Worm (Caenorhabditis elegans) whole organism, L1 larva: ENCODE results near the gene R04A9.3.

ENCODE experiments used
- C04F5.9 ChIP-seq: sonication (generic microtip); optimal IDR thresholded peaks from 2 replicates; lab custom pipeline; 2016; ENCODE audit warnings: missing genetic modification characterization, missing compliant biosample characterization
- blmp-1 ChIP-seq: fragments of 150-350 bp; optimal IDR thresholded peaks from 2 replicates; lab custom pipeline; 2014; ENCODE audit warnings: missing biosample characterization, missing genetic modification characterization
- dpl-1 ChIP-seq, 3 experiments: fragments of 150-350 bp in 2 of 3; sonication (generic microtip) in 1 of 3; optimal IDR thresholded peaks; 2 replicates each; lab custom pipeline; 2014 to 2017; ENCODE audit warnings: missing biosample characterization in 3 of 3, missing genetic modification characterization in 3 of 3, missing genetic modification reagents in 3 of 3
- egl-27 ChIP-seq, 2 experiments: fragments of 150-350 bp in 1 of 2; sonication (generic microtip); optimal IDR thresholded peaks; 3 replicates each; lab custom pipeline; 2017 to 2018; ENCODE audit warnings: missing biosample characterization in 2 of 2, missing genetic modification characterization in 2 of 2, missing genetic modification reagents in 2 of 2
- fos-1 ChIP-seq: fragments of 150-350 bp; optimal IDR thresholded peaks from 2 replicates; lab custom pipeline; 2014; ENCODE audit warnings: missing biosample characterization, missing genetic modification characterization
- hlh-4 ChIP-seq: sonication (generic microtip); optimal IDR thresholded peaks from 2 replicates; lab custom pipeline; 2016; ENCODE audit warnings: mild to moderate bottlenecking, missing genetic modification characterization, missing compliant biosample characterization
- lir-3 ChIP-seq: sonication (generic microtip); optimal IDR thresholded peaks from 2 replicates; lab custom pipeline; 2016; ENCODE audit warnings: mild to moderate bottlenecking, missing genetic modification characterization, moderate library complexity, missing compliant biosample characterization; ENCODE audit not compliant: poor library complexity
- skn-1 ChIP-seq: fragments of 150-350 bp; optimal IDR thresholded peaks from 2 replicates; lab custom pipeline; 2014; ENCODE audit warnings: missing biosample characterization, missing genetic modification characterization
- sox-4 ChIP-seq: sonication (generic microtip); optimal IDR thresholded peaks from 2 replicates; lab custom pipeline; 2016; ENCODE audit warnings: missing genetic modification characterization, missing compliant biosample characterization
- sptf-1 ChIP-seq: fragments of 150-350 bp; optimal IDR thresholded peaks from 2 replicates; lab custom pipeline; 2014; ENCODE audit warnings: missing biosample characterization, missing genetic modification characterization

DNA sequence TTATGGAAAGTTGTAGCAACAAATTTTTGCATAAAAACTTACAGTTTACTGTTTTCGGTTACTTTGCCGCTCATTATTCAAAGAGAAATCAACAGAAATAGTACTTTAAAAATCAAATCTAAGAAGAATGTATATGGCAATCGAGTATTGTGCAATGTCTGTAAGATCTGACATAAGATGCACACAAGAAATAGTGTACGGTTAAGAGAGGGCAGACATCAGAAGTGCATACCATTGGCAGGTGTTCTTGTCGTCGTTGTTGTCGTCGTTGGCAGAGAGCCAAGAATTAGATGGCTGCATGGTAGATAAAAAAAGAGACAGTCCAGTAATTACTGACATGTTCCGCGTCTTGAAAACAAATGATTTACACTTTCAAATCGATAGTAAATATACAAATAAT lies 14.3 kb upstream of the R04A9.3 start, which contains the start of gene R04A9.7:
- no peak for TF ChIP-seq hlh-4 (tag; lab: Kevin White, UChicago)
- TF ChIP-seq sptf-1 (tag; lab: Kevin White, UChicago) = no peak
- TF ChIP-seq sox-4 (tag; lab: Kevin White, UChicago) = no peak
- TF ChIP-seq dpl-1 (GFP tag; optimal IDR thresholded peaks at IDR 0.05; lab: Kevin White, UChicago) = no peak
- no peak for TF ChIP-seq skn-1 (tag; lab: Kevin White, UChicago)
- no peak for TF ChIP-seq lir-3 (tag; lab: Kevin White, UChicago)
- TF ChIP-seq C04F5.9 (tag; lab: Kevin White, UChicago) = no peak
- no peak for TF ChIP-seq fos-1 (tag; lab: Kevin White, UChicago)
- no peak for TF ChIP-seq blmp-1 (tag; lab: Kevin White, UChicago)
- TF ChIP-seq egl-27 (tag; optimal IDR thresholded peaks at IDR 0.05; lab: Kevin White, UChicago) = no peak
